Worm (Caenorhabditis elegans) whole organism, mixed stage, embryonic: ENCODE measurements around the gene C35B1.5.

ENCODE experiments used
- M03D4.4 ChIP-seq: sonication (generic microtip); optimal IDR thresholded peaks from 2 replicates; lab custom pipeline; 2017; ENCODE audit warnings: mild to moderate bottlenecking, missing genetic modification characterization, missing compliant biosample characterization
- ceh-43 ChIP-seq: fragments of 200-800 bp; sonication (Bioruptor generic); optimal IDR thresholded peaks from 2 replicates; lab custom pipeline; 2018; ENCODE audit warnings: mild to moderate bottlenecking, missing genetic modification characterization, moderate library complexity, missing compliant biosample characterization
- elt-3 ChIP-seq: fragments of 150-350 bp; optimal IDR thresholded peaks from 2 replicates; lab custom pipeline; 2014; ENCODE audit warnings: missing biosample characterization, missing genetic modification characterization
- lin-13 ChIP-seq: fragments of 150-350 bp; optimal IDR thresholded peaks from 2 replicates; lab custom pipeline; 2014; ENCODE audit warnings: missing biosample characterization, missing genetic modification characterization
- lsy-2 ChIP-seq: fragments of 150-350 bp; optimal IDR thresholded peaks from 2 replicates; lab custom pipeline; 2014; ENCODE audit warnings: missing biosample characterization, missing genetic modification characterization
- mab-5 ChIP-seq: fragments of 150-350 bp; optimal IDR thresholded peaks from 2 replicates; lab custom pipeline; 2014; ENCODE audit warnings: missing biosample characterization, missing genetic modification characterization
- mls-2 ChIP-seq: sonication (generic microtip); optimal IDR thresholded peaks from 2 replicates; lab custom pipeline; 2016; ENCODE audit warnings: mild to moderate bottlenecking, missing genetic modification characterization, moderate library complexity, missing compliant biosample characterization
- nhr-2 ChIP-seq: fragments of 150-350 bp; optimal IDR thresholded peaks from 2 replicates; lab custom pipeline; 2014; ENCODE audit warnings: missing biosample characterization, missing genetic modification characterization
- nhr-237 ChIP-seq: fragments of 150-350 bp; optimal IDR thresholded peaks from 2 replicates; lab custom pipeline; 2014; ENCODE audit warnings: missing biosample characterization, missing genetic modification characterization
- pha-4 ChIP-seq: fragments of 150-350 bp; optimal IDR thresholded peaks from 2 replicates; lab custom pipeline; 2018; ENCODE audit warnings: missing biosample characterization, missing genetic modification reagents, missing genetic modification characterization
- unc-39 ChIP-seq: fragments of 150-350 bp; optimal IDR thresholded peaks from 2 replicates; lab custom pipeline; 2014; ENCODE audit warnings: missing biosample characterization, missing genetic modification characterization
- unc-62 ChIP-seq: fragments of 150-350 bp; optimal IDR thresholded peaks from 2 replicates; lab custom pipeline; 2014; ENCODE audit warnings: missing biosample characterization, missing genetic modification reagents, missing genetic modification characterization
- ztf-11 ChIP-seq: fragments of 150-350 bp; optimal IDR thresholded peaks from 2 replicates; lab custom pipeline; 2014; ENCODE audit warnings: missing biosample characterization, missing genetic modification characterization

ce11 chrIV:4041006-4041405 is 43.0 kb downstream of the C35B1.5 start:
- TF ChIP-seq unc-39 (tag; lab: Kevin White, UChicago) (no peak), elt-3 (tag; lab: Kevin White, UChicago) (no peak), unc-62 (GFP tag; lab: Kevin White, UChicago) (no peak), nhr-2 (tag; lab: Kevin White, UChicago) (no peak), nhr-237 (tag; lab: Kevin White, UChicago) (no peak), pha-4 (no peak), ztf-11 (no peak), M03D4.4 (tag; lab: Kevin White, UChicago) (no peak), lin-13 (tag; lab: Kevin White, UChicago) (no peak), ceh-43 (GFP tag; lab: Kevin White, UChicago) (no peak), mls-2 (tag; lab: Kevin White, UChicago) (no peak), lsy-2 (no peak), mab-5 (tag; lab: Kevin White, UChicago) (no peak)
